Fruit fly (Drosophila melanogaster): ENCODE data around the gene obst-F.

Gene obst-F

DNA sequence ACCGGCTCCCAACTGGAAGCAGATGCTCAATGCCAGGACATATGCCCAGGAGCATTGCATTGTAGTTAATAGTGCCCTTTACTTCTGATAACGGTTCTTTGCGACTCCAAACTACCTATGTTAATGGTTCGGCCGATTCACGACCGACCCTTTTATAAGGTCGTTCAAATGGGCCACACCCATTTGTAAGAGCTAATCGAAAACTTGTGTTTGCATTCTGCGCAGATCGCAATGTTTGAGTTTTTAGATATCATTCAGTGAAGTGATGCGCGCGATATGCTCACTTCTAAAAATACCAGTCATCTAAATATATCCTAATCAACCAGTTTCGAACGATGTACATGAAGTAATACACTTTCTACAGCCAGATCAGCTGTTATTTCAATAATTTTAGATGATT lies at the start of gene obst-F:
Gene obst-F, minus strand, starts transcription at position 101 of the 400 bp plus-strand sequence.
- no peak for TF ChIP-seq CG1620 (GFP tag; optimal IDR thresholded peaks at IDR 0.05)
- TF ChIP-seq Hr96 (GFP tag; optimal IDR thresholded peaks at IDR 0.05), result no peak
- TF ChIP-seq CG14711 (tag; optimal IDR thresholded peaks at IDR 0.05), result no peak

DNA sequence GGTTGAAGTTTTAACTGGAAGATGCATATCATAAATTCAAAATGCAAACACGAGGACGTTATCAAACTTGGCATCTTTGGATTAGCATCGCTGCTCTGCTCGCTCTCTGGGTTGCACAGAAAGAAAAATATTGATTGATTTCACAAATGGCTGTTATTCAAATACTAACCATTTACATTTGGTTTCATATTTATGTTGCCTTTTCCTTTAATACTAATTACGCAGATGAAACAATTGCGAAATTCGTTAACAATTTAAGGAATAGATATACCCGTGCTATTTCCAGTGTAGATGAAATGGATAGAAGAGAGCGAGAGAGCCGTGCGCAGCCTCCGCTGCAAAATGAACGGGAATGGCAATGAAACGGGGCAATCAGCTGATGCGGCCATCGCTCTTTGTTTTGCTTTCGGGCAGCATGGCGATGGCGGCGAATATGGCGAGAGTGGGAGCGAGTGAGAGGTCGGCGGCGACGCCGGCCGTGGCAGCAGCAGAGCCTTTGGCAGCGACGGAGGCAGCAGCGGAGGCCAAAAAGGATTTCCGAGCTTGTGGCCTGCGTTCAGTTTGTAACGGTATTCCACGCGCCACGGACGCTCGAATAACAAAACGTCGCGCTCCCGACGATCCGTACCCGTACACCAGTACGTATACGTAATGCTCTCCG lies 46.2 kb upstream of the obst-F start, which contains the start of gene rdgC:
Gene rdgC, plus strand, starts transcription at position 568 of the 661 bp plus-strand sequence.
- TF ChIP-seq bab1 (GFP tag; optimal IDR thresholded peaks at IDR 0.05), result peak; percentile 17
- TF ChIP-seq CG5204 (GFP tag; optimal IDR thresholded peaks at IDR 0.05), result peak; percentile 90
- peak; percentile 85 for TF ChIP-seq toe (GFP tag; optimal IDR thresholded peaks at IDR 0.05)
- TF ChIP-seq CG33017 (tag; optimal IDR thresholded peaks at IDR 0.05), result peak; percentile 93
- peak; percentile 87 for TF ChIP-seq CG7101 (tag; optimal IDR thresholded peaks at IDR 0.05)
- peak; percentile 84 for TF ChIP-seq Hr96 (GFP tag; optimal IDR thresholded peaks at IDR 0.05)
- peak; percentile 38 for TF ChIP-seq Crg-1 (GFP tag; optimal IDR thresholded peaks at IDR 0.05)
- TF ChIP-seq pad (GFP tag; optimal IDR thresholded peaks at IDR 0.05), result peak; percentile 71
- TF ChIP-seq ovo (GFP tag; optimal IDR thresholded peaks at IDR 0.05), result peak; percentile 40
- TF ChIP-seq CG11617 (GFP tag; optimal IDR thresholded peaks at IDR 0.05), result peak; percentile 74
- TF ChIP-seq CG12768 (GFP tag; optimal IDR thresholded peaks at IDR 0.05), result peak; percentile 95
- peak; percentile 4 for TF ChIP-seq Mnt (GFP tag; optimal IDR thresholded peaks at IDR 0.05)
- TF ChIP-seq kay (GFP tag; ENCODE audit: borderline replicate concordance), result peak; percentile 86
- no peak for TF ChIP-seq cnc (optimal IDR thresholded peaks at IDR 0.05)
- TF ChIP-seq CG1620 (GFP tag; optimal IDR thresholded peaks at IDR 0.05), result peak; percentile 22
- TF ChIP-seq Clk (GFP tag; optimal IDR thresholded peaks at IDR 0.05), result peak; percentile 90
- peak; percentile 35 for TF ChIP-seq cic (GFP tag; optimal IDR thresholded peaks at IDR 0.05)
- peak; percentile 50 for TF ChIP-seq tj (GFP tag; optimal IDR thresholded peaks at IDR 0.05)
- peak; percentile 94 for TF ChIP-seq CG7045 (GFP tag; optimal IDR thresholded peaks at IDR 0.05)
- peak; percentile 92 for TF ChIP-seq CG14711 (tag; optimal IDR thresholded peaks at IDR 0.05)

DNA sequence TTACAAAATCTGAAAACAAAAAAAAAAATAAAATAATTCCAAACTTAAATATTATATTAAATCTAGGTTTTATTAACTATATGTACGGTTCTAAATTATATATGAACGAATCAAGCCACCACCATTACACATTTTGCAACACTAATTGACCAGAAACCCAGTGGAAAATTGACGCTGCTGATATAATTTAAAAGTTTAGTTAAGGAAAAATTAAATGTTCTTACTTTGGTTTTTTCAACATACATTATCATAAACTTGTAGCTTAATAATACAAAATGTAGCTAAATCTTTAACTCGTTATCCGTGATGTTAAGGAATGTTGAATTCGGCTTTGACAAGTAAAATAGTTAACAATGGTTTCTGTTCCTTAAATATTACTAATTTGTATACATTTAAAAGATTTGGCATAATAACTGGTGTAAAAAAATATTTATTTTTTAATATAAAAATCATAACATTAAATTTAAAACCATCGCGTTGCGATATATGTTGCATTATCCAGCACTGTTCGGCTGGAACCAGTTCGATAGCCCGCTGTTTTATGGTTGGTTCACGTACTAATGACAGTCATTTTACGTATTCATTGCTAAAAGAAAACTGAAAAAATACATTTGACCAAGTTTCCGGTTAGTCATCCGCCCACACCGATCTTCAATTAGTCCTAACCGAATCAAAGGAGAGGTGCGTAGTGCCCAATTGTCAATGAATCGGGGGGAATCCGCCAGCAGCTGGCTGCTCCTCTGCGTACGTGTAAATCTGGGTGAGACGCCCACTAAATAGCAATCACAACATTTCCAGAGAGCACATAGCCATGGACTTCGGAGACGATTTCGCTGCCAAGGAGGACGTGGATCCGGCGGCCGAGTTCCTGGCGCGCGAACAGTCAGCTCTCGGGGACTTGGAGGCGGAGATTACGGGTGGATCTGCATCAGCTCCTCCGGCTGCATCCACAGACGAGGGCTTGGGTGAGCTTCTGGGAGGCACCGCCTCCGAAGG lies 40.8 kb upstream of the obst-F start:
- no peak for TF ChIP-seq cnc (optimal IDR thresholded peaks at IDR 0.05)
- TF ChIP-seq ovo (GFP tag; optimal IDR thresholded peaks at IDR 0.05), result peak; percentile 36
- peak; percentile 68 for TF ChIP-seq CG14711 (tag; optimal IDR thresholded peaks at IDR 0.05)
- TF ChIP-seq CG7101 (tag; optimal IDR thresholded peaks at IDR 0.05), result peak; percentile 70
- TF ChIP-seq toe (GFP tag; optimal IDR thresholded peaks at IDR 0.05), result peak; percentile 51
- TF ChIP-seq kay (GFP tag; ENCODE audit: borderline replicate concordance), result peak; percentile 82
- TF ChIP-seq CG7045 (GFP tag; optimal IDR thresholded peaks at IDR 0.05), result peak; percentile 57
- no peak for TF ChIP-seq cic (GFP tag; optimal IDR thresholded peaks at IDR 0.05)
- TF ChIP-seq CG11617 (GFP tag; optimal IDR thresholded peaks at IDR 0.05), result peak; percentile 78
- TF ChIP-seq Mnt (GFP tag; optimal IDR thresholded peaks at IDR 0.05), result peak; percentile 17
- TF ChIP-seq CG1620 (GFP tag; optimal IDR thresholded peaks at IDR 0.05), result peak; percentile 12
- TF ChIP-seq tj (GFP tag; optimal IDR thresholded peaks at IDR 0.05), result peak; percentile 34
- peak; percentile 17 for TF ChIP-seq Hr96 (GFP tag; optimal IDR thresholded peaks at IDR 0.05)
- TF ChIP-seq Clk (GFP tag; optimal IDR thresholded peaks at IDR 0.05), result peak; percentile 47
- peak; percentile 40 for TF ChIP-seq Crg-1 (GFP tag; optimal IDR thresholded peaks at IDR 0.05)
- TF ChIP-seq CG5204 (GFP tag; optimal IDR thresholded peaks at IDR 0.05), result peak; percentile 52
- peak; percentile 60 for TF ChIP-seq pad (GFP tag; optimal IDR thresholded peaks at IDR 0.05)
- peak; percentile 66 for TF ChIP-seq CG12768 (GFP tag; optimal IDR thresholded peaks at IDR 0.05)
- TF ChIP-seq bab1 (GFP tag; optimal IDR thresholded peaks at IDR 0.05), result peak; percentile 1
- peak; percentile 50 for TF ChIP-seq CG33017 (tag; optimal IDR thresholded peaks at IDR 0.05)

DNA sequence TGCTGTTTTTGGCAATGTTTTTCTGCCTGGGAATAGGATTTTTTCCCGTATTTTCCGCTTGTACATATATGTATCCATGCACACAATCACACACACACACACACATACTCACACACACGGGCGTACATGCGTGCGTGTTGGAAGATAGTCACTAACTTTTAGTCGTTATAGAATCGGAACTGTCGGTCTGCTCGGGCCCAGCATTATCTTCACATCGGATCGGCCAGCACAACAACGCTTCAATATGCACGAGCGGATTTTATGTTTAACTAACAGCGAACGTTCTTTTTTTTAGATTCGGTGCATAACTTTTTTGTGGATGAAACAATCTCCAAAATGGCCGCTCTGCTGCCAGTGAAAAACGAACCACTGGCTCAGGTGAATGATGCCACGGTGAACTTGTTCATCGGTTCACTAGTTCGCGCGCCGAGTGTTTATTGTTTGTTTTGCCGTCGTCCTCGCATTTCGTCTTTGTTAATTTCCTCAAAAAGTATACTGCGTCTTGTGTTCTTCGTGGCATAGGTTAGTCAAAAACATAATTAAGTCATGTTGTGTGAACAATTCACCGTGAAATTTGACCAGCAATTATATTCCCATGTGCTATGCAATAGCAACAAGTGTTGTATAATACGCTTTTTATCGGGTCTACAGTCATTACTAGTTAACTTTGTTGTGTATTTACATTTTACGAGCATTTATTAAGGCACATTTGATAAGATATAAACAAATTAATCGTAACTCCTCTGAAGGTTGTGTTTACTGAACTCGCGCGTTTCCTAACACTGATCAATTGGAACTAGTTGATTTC lies 39.9 kb upstream of the obst-F start, which contains the start of the genes CG6951 and CG17233:
Gene CG6951, plus strand, starts transcription at position 105 of the 808 bp plus-strand sequence.
Gene CG17233, minus strand, starts transcription at position 741 of the 808 bp plus-strand sequence.
- TF ChIP-seq toe (GFP tag; optimal IDR thresholded peaks at IDR 0.05) (peak; percentile 19), CG11617 (GFP tag; optimal IDR thresholded peaks at IDR 0.05) (no peak), bab1 (GFP tag; optimal IDR thresholded peaks at IDR 0.05) (peak; percentile 26), Hr96 (GFP tag; optimal IDR thresholded peaks at IDR 0.05) (peak; percentile 34), Mnt (GFP tag; optimal IDR thresholded peaks at IDR 0.05) (peak; percentile 38), CG7101 (tag; optimal IDR thresholded peaks at IDR 0.05) (no peak), pad (GFP tag; optimal IDR thresholded peaks at IDR 0.05) (no peak)

DNA sequence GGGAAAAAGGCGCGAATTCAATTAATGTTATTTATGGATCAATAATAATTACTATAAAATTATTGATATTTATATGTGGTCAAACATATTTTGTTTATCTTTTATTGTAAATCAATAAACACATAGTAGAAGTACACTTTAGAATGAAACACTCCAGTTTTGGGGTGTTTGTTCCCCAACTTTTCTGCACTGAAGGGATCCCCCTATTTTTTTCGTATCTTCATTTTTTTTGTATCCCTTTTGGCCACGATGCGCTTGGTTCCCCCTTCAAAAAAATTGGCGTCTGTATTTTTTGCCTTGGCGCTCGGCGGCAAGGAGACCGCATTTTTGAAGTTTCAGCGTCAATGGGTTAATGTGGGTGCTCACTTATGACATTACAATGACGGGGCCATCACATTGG lies 39.3 kb upstream of the obst-F start, which contains the start of gene Clc:
Gene Clc, plus strand, starts transcription at position 301 of the 400 bp plus-strand sequence.
- no peak for TF ChIP-seq Mnt (GFP tag; optimal IDR thresholded peaks at IDR 0.05)
- TF ChIP-seq CG11617 (GFP tag; optimal IDR thresholded peaks at IDR 0.05), result no peak
- TF ChIP-seq cic (GFP tag; optimal IDR thresholded peaks at IDR 0.05), result no peak
- no peak for TF ChIP-seq CG7101 (tag; optimal IDR thresholded peaks at IDR 0.05)
- no peak for TF ChIP-seq CG7045 (GFP tag; optimal IDR thresholded peaks at IDR 0.05)
- TF ChIP-seq cnc (optimal IDR thresholded peaks at IDR 0.05), result no peak
- no peak for TF ChIP-seq kay (GFP tag; ENCODE audit: borderline replicate concordance)
- no peak for TF ChIP-seq CG5204 (GFP tag; optimal IDR thresholded peaks at IDR 0.05)
- no peak for TF ChIP-seq tj (GFP tag; optimal IDR thresholded peaks at IDR 0.05)
- no peak for TF ChIP-seq CG12768 (GFP tag; optimal IDR thresholded peaks at IDR 0.05)

Measured in whole organism, adult.